Worm (Caenorhabditis elegans) whole organism, L1 larva: ENCODE data around the gene F56H9.9.

Experiments
- C16A3.4 ChIP-seq: fragments of 150-350 bp; optimal IDR thresholded peaks from 2 replicates; lab custom pipeline; 2014; ENCODE audit warnings: missing biosample characterization, missing genetic modification characterization
- aha-1 ChIP-seq: fragments of 150-350 bp; optimal IDR thresholded peaks from 2 replicates; lab custom pipeline; 2014; ENCODE audit warnings: missing biosample characterization, missing genetic modification characterization
- ama-1 ChIP-seq: fragments of 150-350 bp; optimal IDR thresholded peaks from 2 replicates; lab custom pipeline; 2014
- blmp-1 ChIP-seq: fragments of 150-350 bp; optimal IDR thresholded peaks from 2 replicates; lab custom pipeline; 2014; ENCODE audit warnings: missing biosample characterization, missing genetic modification characterization
- ceh-63 ChIP-seq: fragments of 200-800 bp; sonication (Bioruptor generic); optimal IDR thresholded peaks from 2 replicates; lab custom pipeline; 2018; ENCODE audit warnings: mild to moderate bottlenecking, missing genetic modification characterization, missing compliant biosample characterization
- ceh-82 ChIP-seq, 3 experiments: fragments of 150-350 bp in 1 of 3; sonication (generic microtip) in 2 of 3; optimal IDR thresholded peaks; 2 replicates each; lab custom pipeline; 2014 to 2017; ENCODE audit warnings: missing biosample characterization in 3 of 3, missing genetic modification characterization in 3 of 3
- ceh-88 ChIP-seq: fragments of 200-800 bp; sonication (Bioruptor generic); IDR thresholded peaks from 2 replicates; pipeline ENCODE4 v1.3.6; 2022; ENCODE audit warnings: missing genetic modification characterization, missing compliant biosample characterization
- efl-1 ChIP-seq, 4 experiments: fragments of 150-350 bp; optimal IDR thresholded peaks in 3 of 4; peaks in 1 of 4; 1 replicate in 1 of 4; 2 replicates in 3 of 4; lab custom pipeline; 2014; ENCODE audit warnings: missing biosample characterization in 2 of 4, missing genetic modification characterization in 2 of 4, missing genetic modification reagents in 2 of 4
- efl-3 ChIP-seq: fragments of 200-800 bp; sonication (Bioruptor generic); optimal IDR thresholded peaks from 2 replicates; lab custom pipeline; 2018; ENCODE audit warnings: mild to moderate bottlenecking, missing genetic modification characterization, missing compliant biosample characterization
- elt-2 ChIP-seq: sonication (generic microtip); optimal IDR thresholded peaks from 2 replicates; lab custom pipeline; 2016; ENCODE audit warnings: missing genetic modification characterization, mild to moderate bottlenecking, inconsistent platforms, missing compliant biosample characterization, missing genetic modification reagents
- elt-3 ChIP-seq, 6 experiments: fragments of 150-350 bp in 1 of 6; sonication (generic microtip); optimal IDR thresholded peaks; 2 replicates each; lab custom pipeline; 2017 to 2018; ENCODE audit warnings: missing biosample characterization in 6 of 6, missing genetic modification characterization in 6 of 6, inconsistent platforms in 1 of 6
- fkh-4 ChIP-seq: sonication (generic microtip); optimal IDR thresholded peaks from 2 replicates; lab custom pipeline; 2016; ENCODE audit warnings: missing compliant biosample characterization, missing genetic modification characterization, borderline replicate concordance
- hlh-17 ChIP-seq: fragments of 200-800 bp; sonication (Bioruptor generic); optimal IDR thresholded peaks from 2 replicates; lab custom pipeline; 2018; ENCODE audit warnings: missing genetic modification characterization, mild to moderate bottlenecking, missing compliant biosample characterization, moderate library complexity, borderline replicate concordance
- lin-13 ChIP-seq: fragments of 150-350 bp; optimal IDR thresholded peaks from 2 replicates; lab custom pipeline; 2014; ENCODE audit warnings: missing biosample characterization, missing genetic modification reagents, missing genetic modification characterization
- lin-14 ChIP-seq: fragments of 200-800 bp; sonication (Bioruptor generic); optimal IDR thresholded peaks from 2 replicates; lab custom pipeline; 2018; ENCODE audit warnings: mild to moderate bottlenecking, missing genetic modification characterization, moderate library complexity, missing compliant biosample characterization
- lin-35 ChIP-seq, 2 experiments: fragments of 150-350 bp; optimal IDR thresholded peaks; 2 replicates each; lab custom pipeline; 2014; ENCODE audit warnings: missing biosample characterization in 2 of 2, missing genetic modification characterization in 2 of 2, missing genetic modification reagents in 2 of 2
- lir-3 ChIP-seq: sonication (generic microtip); optimal IDR thresholded peaks from 2 replicates; lab custom pipeline; 2016; ENCODE audit warnings: mild to moderate bottlenecking, missing genetic modification characterization, moderate library complexity, missing compliant biosample characterization; ENCODE audit not compliant: poor library complexity
- lsy-2 ChIP-seq, 2 experiments: fragments of 150-350 bp; optimal IDR thresholded peaks; 2 replicates each; lab custom pipeline; 2014; ENCODE audit warnings: missing biosample characterization in 2 of 2, missing genetic modification characterization in 2 of 2
- mab-9 ChIP-seq: fragments of 200-800 bp; sonication (Bioruptor generic); IDR thresholded peaks from 2 replicates; pipeline ENCODE4 v1.3.6; 2022; ENCODE audit warnings: missing genetic modification reagents, missing genetic modification characterization, missing compliant biosample characterization
- mdl-1 ChIP-seq, 2 experiments: fragments of 150-350 bp; optimal IDR thresholded peaks; 2 replicates each; lab custom pipeline; 2014 to 2017; ENCODE audit warnings: missing biosample characterization in 2 of 2, missing genetic modification characterization in 2 of 2, inconsistent platforms in 1 of 2
- mef-2 ChIP-seq: fragments of 150-350 bp; optimal IDR thresholded peaks from 2 replicates; lab custom pipeline; 2014; ENCODE audit warnings: missing biosample characterization, missing genetic modification characterization
- mep-1 ChIP-seq: fragments of 150-350 bp; optimal IDR thresholded peaks from 2 replicates; lab custom pipeline; 2014; ENCODE audit warnings: missing biosample characterization, missing genetic modification characterization
- nhr-11 ChIP-seq: fragments of 150-350 bp; optimal IDR thresholded peaks from 2 replicates; lab custom pipeline; 2014; ENCODE audit warnings: missing biosample characterization, missing genetic modification characterization
- nhr-12 ChIP-seq: sonication (generic microtip); optimal IDR thresholded peaks from 2 replicates; lab custom pipeline; 2017; ENCODE audit warnings: missing biosample characterization, missing genetic modification characterization
- nhr-237 ChIP-seq: fragments of 150-350 bp; optimal IDR thresholded peaks from 2 replicates; lab custom pipeline; 2014; ENCODE audit warnings: missing biosample characterization, missing genetic modification characterization
- nhr-28 ChIP-seq: fragments of 150-350 bp; optimal IDR thresholded peaks from 2 replicates; lab custom pipeline; 2014; ENCODE audit warnings: missing biosample characterization, missing genetic modification characterization
- nhr-77 ChIP-seq: fragments of 150-350 bp; optimal IDR thresholded peaks from 2 replicates; lab custom pipeline; 2014; ENCODE audit warnings: missing biosample characterization, missing genetic modification characterization
- nhr-85 ChIP-seq: sonication (generic microtip); peaks from one replicate; lab custom pipeline; 2016; ENCODE audit warnings: missing genetic modification characterization, inconsistent platforms, missing compliant biosample characterization
- nhr-90 ChIP-seq: sonication (generic microtip); optimal IDR thresholded peaks from 2 replicates; lab custom pipeline; 2016; ENCODE audit warnings: mild to moderate bottlenecking, missing genetic modification characterization, missing compliant biosample characterization; ENCODE audit not compliant: poor library complexity
- pax-3 ChIP-seq: fragments of 200-800 bp; sonication (Bioruptor generic); optimal IDR thresholded peaks from 2 replicates; lab custom pipeline; 2018; ENCODE audit warnings: mild to moderate bottlenecking, missing genetic modification characterization, moderate library complexity, missing compliant biosample characterization
- pqm-1 ChIP-seq: sonication (generic microtip); optimal IDR thresholded peaks from 3 replicates; lab custom pipeline; 2017; ENCODE audit warnings: missing biosample characterization, missing genetic modification characterization
- rnt-1 ChIP-seq: sonication (generic microtip); optimal IDR thresholded peaks from 2 replicates; lab custom pipeline; 2016; ENCODE audit warnings: mild to moderate bottlenecking, missing genetic modification characterization, moderate library complexity, missing compliant biosample characterization
- tlp-1 ChIP-seq: fragments of 150-350 bp; optimal IDR thresholded peaks from 2 replicates; lab custom pipeline; 2014; ENCODE audit warnings: missing biosample characterization, missing genetic modification characterization
- unc-98 ChIP-seq: fragments of 200-800 bp; sonication (Bioruptor generic); IDR thresholded peaks from 2 replicates; pipeline ENCODE4 v1.3.6; 2022; ENCODE audit warnings: missing genetic modification characterization, missing compliant biosample characterization
- vab-15 ChIP-seq: sonication (generic microtip); optimal IDR thresholded peaks from 2 replicates; lab custom pipeline; 2017; ENCODE audit warnings: missing genotype, mild to moderate bottlenecking, missing genetic modification characterization, missing compliant biosample characterization
- zip-4 ChIP-seq: fragments of 200-800 bp; sonication (Bioruptor generic); optimal IDR thresholded peaks from 2 replicates; lab custom pipeline; 2018; ENCODE audit warnings: mild to moderate bottlenecking, missing genetic modification characterization, moderate library complexity, missing compliant biosample characterization
- ztf-4 ChIP-seq: fragments of 150-350 bp; optimal IDR thresholded peaks from 2 replicates; lab custom pipeline; 2014; ENCODE audit warnings: missing biosample characterization, missing genetic modification characterization

The F56H9.9 gene

DNA sequence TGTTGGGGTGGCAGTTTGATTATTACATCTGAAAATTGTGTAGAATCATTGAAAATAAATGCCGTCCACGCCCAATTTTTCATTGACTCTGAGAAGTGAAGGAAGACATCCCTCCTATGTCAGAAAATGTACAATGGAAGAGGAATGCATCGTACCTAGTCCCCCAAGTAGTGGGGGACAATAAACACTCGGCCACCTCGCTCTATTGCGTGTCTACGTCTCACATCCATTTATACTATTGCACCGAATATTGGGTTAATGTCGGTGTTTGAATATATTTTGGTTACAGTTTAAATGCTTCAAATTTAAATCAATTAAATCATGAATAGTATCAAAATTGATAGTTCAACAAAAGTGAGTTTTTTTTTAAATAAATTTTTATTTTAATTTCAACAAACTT, 25.4 kb upstream of the F56H9.9 start, which contains the start of gene lin-25 (continued):
- TF ChIP-seq pqm-1 (tag; lab: Kevin White, UChicago): no peak
- TF ChIP-seq, all 84 proteins: peak for 12

DNA sequence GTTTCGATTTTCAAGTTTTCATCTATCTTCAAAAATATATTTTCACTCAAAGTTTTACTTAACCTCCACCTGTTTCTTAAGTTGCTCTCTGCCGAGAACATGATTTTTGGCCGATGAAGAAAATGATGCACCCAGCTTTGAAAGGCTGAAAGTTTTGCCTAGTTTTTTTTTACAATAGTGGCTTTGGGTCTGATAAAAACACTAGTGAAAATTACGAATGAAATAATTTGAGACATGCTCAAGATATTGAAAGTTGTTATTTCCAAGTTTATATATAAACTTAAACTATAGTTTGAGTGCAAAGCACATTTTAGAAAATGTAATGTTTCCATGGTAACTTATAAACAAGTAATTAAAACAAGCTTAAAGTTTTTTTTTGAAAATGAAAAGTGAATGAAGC, 24.9 kb upstream of the F56H9.9 start, which contains the start of gene gpa-9:
Gene gpa-9 (minus strand): TSS at position 101 of the 400 bp plus-strand sequence.
- TF ChIP-seq efl-1 (optimal IDR thresholded peaks at IDR 0.05; lab: Kevin White, UChicago): no peak
- peak in 1 of 2 experiments; percentile 32 for TF ChIP-seq efl-1 (GFP tag; optimal IDR thresholded peaks at IDR 0.05 in 1 of 2; lab: Kevin White, UChicago)
- TF ChIP-seq fkh-4 (tag; lab: Kevin White, UChicago): no peak
- no peak for TF ChIP-seq nhr-12

DNA sequence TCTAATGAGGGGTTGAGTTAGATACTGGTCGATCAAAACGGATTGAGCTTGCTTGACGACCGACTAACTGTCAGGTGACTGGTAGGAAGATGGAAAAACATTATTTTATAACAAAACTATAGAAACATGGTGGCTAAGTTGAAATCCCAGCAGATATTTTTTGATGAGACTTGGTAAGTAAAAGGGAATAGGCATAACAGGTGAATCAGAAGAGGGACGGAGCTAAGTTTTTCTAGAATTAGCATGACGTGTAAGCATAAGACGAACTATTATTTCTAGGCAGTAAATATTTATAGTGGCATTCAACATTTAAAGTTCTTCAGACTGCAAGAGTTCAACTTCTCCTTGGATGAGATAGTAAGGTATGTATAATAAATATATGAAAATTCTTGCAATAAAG, 20.2 kb upstream of the F56H9.9 start, which contains the start of gene F56H9.8:
Gene F56H9.8 (plus strand): TSS at position 301 of the 400 bp plus-strand sequence.
- TF ChIP-seq lsy-2 (tag; optimal IDR thresholded peaks at IDR 0.05; lab: Kevin White, UChicago) (no peak), mab-9 (GFP tag; lab: Robert Waterston, UW) (no peak), mep-1 (tag; lab: Kevin White, UChicago) (no peak), fkh-4 (tag; lab: Kevin White, UChicago) (no peak), pax-3 (tag; lab: Kevin White, UChicago) (peak; percentile 29), zip-4 (GFP tag; lab: Kevin White, UChicago) (no peak)
- TF ChIP-seq, all 84 proteins: peak for 1

DNA sequence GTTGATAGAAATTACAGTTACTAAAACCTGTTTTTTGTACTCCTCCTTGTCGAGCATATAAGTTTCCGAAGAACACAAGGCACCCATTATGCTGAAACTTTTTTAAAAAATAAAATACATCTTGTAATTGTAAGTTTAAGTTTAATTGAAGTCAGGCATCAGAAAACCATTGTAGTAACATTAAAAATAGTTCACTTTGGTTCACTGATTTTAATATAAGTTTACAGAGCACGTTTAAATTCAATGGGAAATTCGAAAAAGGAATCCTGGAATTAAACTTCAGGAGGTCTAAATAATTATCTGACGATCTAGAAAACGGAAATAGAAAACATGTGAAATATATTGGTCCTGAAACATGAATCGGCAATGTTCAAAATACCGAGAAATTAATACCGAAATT, 16.1 kb upstream of the F56H9.9 start, which contains the start of gene gpa-8:
Gene gpa-8 (minus strand): TSS at position 101 of the 400 bp plus-strand sequence.
- TF ChIP-seq nhr-85: no peak
- no peak for TF ChIP-seq efl-1 (optimal IDR thresholded peaks at IDR 0.05; lab: Kevin White, UChicago)
- no peak for TF ChIP-seq efl-1 (GFP tag; optimal IDR thresholded peaks at IDR 0.05 in 1 of 2; lab: Kevin White, UChicago)
- TF ChIP-seq aha-1 (tag; lab: Kevin White, UChicago): no peak
- no peak for TF ChIP-seq lin-35 (GFP tag; optimal IDR thresholded peaks at IDR 0.05; lab: Kevin White, UChicago)
- TF ChIP-seq ceh-88 (GFP tag; lab: Robert Waterston, UW): no peak
- no peak for TF ChIP-seq ceh-63 (GFP tag; lab: Kevin White, UChicago)
- TF ChIP-seq lir-3: no peak

- no peak for TF ChIP-seq fkh-4 (tag; lab: Kevin White, UChicago)
- no peak for TF ChIP-seq mdl-1 (tag; optimal IDR thresholded peaks at IDR 0.05; lab: Kevin White, UChicago)
- no peak for TF ChIP-seq nhr-77 (tag; lab: Kevin White, UChicago)
- TF ChIP-seq mef-2 (tag; lab: Kevin White, UChicago): no peak
- TF ChIP-seq nhr-11 (tag; lab: Kevin White, UChicago): no peak
- peak; percentile 19 for TF ChIP-seq rnt-1 (tag; lab: Kevin White, UChicago)
- no peak for TF ChIP-seq mab-9 (GFP tag; lab: Robert Waterston, UW)
- no peak for TF ChIP-seq ceh-82 (tag; optimal IDR thresholded peaks at IDR 0.05; lab: Kevin White, UChicago)
- TF ChIP-seq ama-1 (lab: Kevin White, UChicago): peak; percentile 12
- TF ChIP-seq elt-2 (tag; lab: Kevin White, UChicago): peak; percentile 86
- no peak for TF ChIP-seq nhr-28 (tag; lab: Kevin White, UChicago)
- no peak for TF ChIP-seq efl-3 (GFP tag; lab: Kevin White, UChicago)
- peak in 1 of 6 experiments; percentile 3 for TF ChIP-seq elt-3 (tag; optimal IDR thresholded peaks at IDR 0.05; lab: Kevin White, UChicago)
- peak in 1 of 2 experiments; percentile 10 for TF ChIP-seq lin-35 (GFP tag; optimal IDR thresholded peaks at IDR 0.05; lab: Kevin White, UChicago)
- no peak for TF ChIP-seq C16A3.4
- peak; percentile 46 for TF ChIP-seq pqm-1 (tag; lab: Kevin White, UChicago)
- no peak for TF ChIP-seq efl-1 (optimal IDR thresholded peaks at IDR 0.05; lab: Kevin White, UChicago)
- peak in 1 of 2 experiments; percentile 31 for TF ChIP-seq efl-1 (GFP tag; optimal IDR thresholded peaks at IDR 0.05 in 1 of 2; lab: Kevin White, UChicago)
- no peak for TF ChIP-seq unc-98 (GFP tag; lab: Robert Waterston, UW)
- no peak for TF ChIP-seq pax-3 (tag; lab: Kevin White, UChicago)
- TF ChIP-seq blmp-1 (tag; lab: Kevin White, UChicago): peak; percentile 14
- TF ChIP-seq nhr-90 (tag; lab: Kevin White, UChicago): peak; percentile 30
- no peak for TF ChIP-seq vab-15
- no peak for TF ChIP-seq ztf-4 (tag; lab: Kevin White, UChicago)
- no peak for TF ChIP-seq tlp-1 (tag; lab: Kevin White, UChicago)
- no peak for TF ChIP-seq hlh-17 (GFP tag; lab: Kevin White, UChicago)
- peak; percentile 3 for TF ChIP-seq lin-13 (GFP tag; lab: Kevin White, UChicago)
- TF ChIP-seq lin-14 (GFP tag; lab: Kevin White, UChicago): peak; percentile 3
- no peak for TF ChIP-seq nhr-237
Observed at ce11 chrV:12637764-12638502, 13.7 kb upstream of the F56H9.9 start.
